Worm (Caenorhabditis elegans): ENCODE data around the gene C23H4.6.

ce11 chrX:12229651-12230050 is 5.8 kb upstream of the C23H4.6 start, which contains the start of gene cest-7:
- TF ChIP-seq med-1 (GFP tag; optimal IDR thresholded peaks at IDR 0.05; ENCODE audit: insufficient read depth) (no peak), ref-1 (GFP tag; conservative IDR thresholded peaks at IDR 0.05) (no peak), klf-2 (GFP tag; conservative IDR thresholded peaks at IDR 0.05) (no peak), flt-1 (GFP tag; IDR thresholded peaks at IDR 0.05) (no peak), tab-1 (GFP tag; IDR thresholded peaks at IDR 0.05) (no peak), T22C8.4 (GFP tag; IDR thresholded peaks at IDR 0.05) (no peak)
